Worm (Caenorhabditis elegans) whole organism, L4 larva: ENCODE data around the gene ddx-17.

Experiments used
- F26F4.8 ChIP-seq: fragments of 200-800 bp; sonication (Bioruptor generic); conservative IDR thresholded peaks from 2 replicates; pipeline ENCODE4 v1.3.6; 2022; ENCODE audit warnings: missing genetic modification characterization, missing compliant biosample characterization
- F37D6.2 ChIP-seq: sonication (generic microtip); optimal IDR thresholded peaks from 2 replicates; lab custom pipeline; 2016; ENCODE audit warnings: mild to moderate bottlenecking, missing genetic modification characterization, missing compliant biosample characterization
- F44E2.7 ChIP-seq: fragments of 200-800 bp; sonication (Bioruptor generic); IDR thresholded peaks from 2 replicates; pipeline ENCODE4 v2.1.2; 2022; ENCODE audit warnings: missing genetic modification characterization, missing compliant biosample characterization
- R02D3.7 ChIP-seq: fragments of 150-350 bp; sonication (generic microtip); optimal IDR thresholded peaks from 3 replicates; lab custom pipeline; 2014; ENCODE audit warnings: missing biosample characterization, missing genetic modification characterization
- T26A8.4 ChIP-seq: fragments of 200-800 bp; sonication (Bioruptor generic); IDR thresholded peaks from 2 replicates; pipeline ENCODE4 v1.3.6; 2022; ENCODE audit warnings: missing genetic modification characterization, missing compliant biosample characterization
- Y105C5A.15 ChIP-seq: fragments of 200-800 bp; sonication (Bioruptor generic); IDR thresholded peaks from 2 replicates; pipeline ENCODE4 v1.3.6; 2022; ENCODE audit warnings: missing genetic modification characterization, missing compliant biosample characterization
- Y5F2A.4 ChIP-seq: fragments of 200-800 bp; sonication (Bioruptor generic); optimal IDR thresholded peaks from 2 replicates; lab custom pipeline; 2018; ENCODE audit warnings: mild to moderate bottlenecking, missing genetic modification characterization, missing compliant biosample characterization
- Y75B8A.6 ChIP-seq: fragments of 200-800 bp; sonication (Bioruptor generic); IDR thresholded peaks from 2 replicates; pipeline ENCODE4 v1.3.6; 2022; ENCODE audit warnings: missing genetic modification reagents, missing genetic modification characterization, missing compliant biosample characterization
- aha-1 ChIP-seq: fragments of 150-350 bp; peaks from one replicate; lab custom pipeline; 2014; ENCODE audit warnings: missing biosample characterization, missing genetic modification characterization
- attf-4 ChIP-seq: sonication (generic microtip); optimal IDR thresholded peaks from 3 replicates; lab custom pipeline; 2017; ENCODE audit warnings: missing biosample characterization, missing genetic modification characterization
- ceh-20 ChIP-seq: fragments of 200-800 bp; sonication (Bioruptor generic); IDR thresholded peaks from 2 replicates; pipeline ENCODE4 v1.3.6; 2022; ENCODE audit warnings: missing genetic modification reagents, missing genetic modification characterization, missing compliant biosample characterization
- ceh-28 ChIP-seq: fragments of 150-350 bp; optimal IDR thresholded peaks from 2 replicates; lab custom pipeline; 2014; ENCODE audit warnings: missing biosample characterization, missing genetic modification reagents, missing genetic modification characterization
- ceh-32 ChIP-seq: sonication (generic microtip); optimal IDR thresholded peaks from 2 replicates; lab custom pipeline; 2016; ENCODE audit warnings: mild to moderate bottlenecking, missing genetic modification characterization, missing compliant biosample characterization; ENCODE audit not compliant: poor library complexity
- ctbp-1 ChIP-seq: fragments of 200-800 bp; sonication (Bioruptor generic); IDR thresholded peaks from 2 replicates; pipeline ENCODE4 v1.3.6; 2022; ENCODE audit warnings: missing genetic modification reagents, missing genetic modification characterization, missing compliant biosample characterization
- dpl-1 ChIP-seq: fragments of 150-350 bp; optimal IDR thresholded peaks from 2 replicates; lab custom pipeline; 2014; ENCODE audit warnings: missing biosample characterization, missing genetic modification reagents, missing genetic modification characterization
- duxl-1 ChIP-seq: sonication (generic microtip); optimal IDR thresholded peaks from 2 replicates; lab custom pipeline; 2016; ENCODE audit warnings: mild to moderate bottlenecking, missing genetic modification characterization, moderate library complexity, missing compliant biosample characterization; ENCODE audit not compliant: poor library complexity
- dve-1 ChIP-seq: sonication (generic microtip); optimal IDR thresholded peaks from 2 replicates; lab custom pipeline; 2017; ENCODE audit warnings: antibody characterized with exemption, mild to moderate bottlenecking, missing genetic modification characterization, missing compliant biosample characterization; ENCODE audit not compliant: insufficient read depth
- gei-8 ChIP-seq: fragments of 200-800 bp; sonication (Bioruptor generic); optimal IDR thresholded peaks from 2 replicates; lab custom pipeline; 2018; ENCODE audit warnings: mild to moderate bottlenecking, missing genetic modification characterization, missing compliant biosample characterization
- hlh-11 ChIP-seq: fragments of 200-800 bp; sonication (Bioruptor generic); optimal IDR thresholded peaks from 2 replicates; lab custom pipeline; 2018; ENCODE audit warnings: mild to moderate bottlenecking, missing genetic modification characterization, missing compliant biosample characterization
- hlh-30 ChIP-seq: sonication (generic microtip); optimal IDR thresholded peaks from 2 replicates; lab custom pipeline; 2017; ENCODE audit warnings: antibody characterized with exemption, mild to moderate bottlenecking, missing genetic modification characterization, missing compliant biosample characterization; ENCODE audit not compliant: insufficient read depth
- lim-7 ChIP-seq: fragments of 200-800 bp; sonication (Bioruptor generic); IDR thresholded peaks from 2 replicates; pipeline ENCODE4 v1.3.6; 2022; ENCODE audit warnings: missing genetic modification characterization, missing compliant biosample characterization
- lin-13 ChIP-seq: fragments of 150-350 bp; optimal IDR thresholded peaks from 2 replicates; lab custom pipeline; 2014; ENCODE audit warnings: missing biosample characterization, missing genetic modification reagents, missing genetic modification characterization
- lin-15B ChIP-seq: fragments of 150-350 bp; sonication (generic microtip); optimal IDR thresholded peaks from 3 replicates; lab custom pipeline; 2014; ENCODE audit warnings: missing biosample characterization, missing genetic modification characterization
- lsy-2 ChIP-seq, 2 experiments: fragments of 150-350 bp in 1 of 2; sonication (generic microtip) in 1 of 2; optimal IDR thresholded peaks; 2 replicates each; lab custom pipeline; 2014 to 2017; ENCODE audit warnings: missing biosample characterization in 2 of 2, missing genetic modification characterization in 2 of 2
- mes-2 ChIP-seq: sonication (generic microtip); optimal IDR thresholded peaks from 2 replicates; lab custom pipeline; 2016; ENCODE audit warnings: missing genotype, mild to moderate bottlenecking, missing genetic modification characterization, missing compliant biosample characterization; ENCODE audit not compliant: poor library complexity, severe bottlenecking
- mxl-3 ChIP-seq: fragments of 200-800 bp; sonication (Bioruptor generic); optimal IDR thresholded peaks from 2 replicates; lab custom pipeline; 2018; ENCODE audit warnings: mild to moderate bottlenecking, missing genetic modification characterization, missing compliant biosample characterization
- nhr-237 ChIP-seq: sonication (generic microtip); optimal IDR thresholded peaks from 2 replicates; lab custom pipeline; 2017; ENCODE audit warnings: missing biosample characterization, missing genetic modification characterization
- nhr-28 ChIP-seq: fragments of 150-350 bp; optimal IDR thresholded peaks from 2 replicates; lab custom pipeline; 2014; ENCODE audit warnings: missing biosample characterization, missing genetic modification characterization
- nhr-6 ChIP-seq: fragments of 150-350 bp; optimal IDR thresholded peaks from 2 replicates; lab custom pipeline; 2014; ENCODE audit warnings: missing biosample characterization, missing genetic modification characterization
- nhr-76 ChIP-seq: fragments of 150-350 bp; optimal IDR thresholded peaks from 2 replicates; lab custom pipeline; 2014; ENCODE audit warnings: missing biosample characterization, missing genetic modification characterization
- pqm-1 ChIP-seq: sonication (generic microtip); optimal IDR thresholded peaks from 2 replicates; lab custom pipeline; 2017; ENCODE audit warnings: missing biosample characterization, missing genetic modification characterization
- rbr-2 ChIP-seq: sonication (generic microtip); optimal IDR thresholded peaks from 2 replicates; lab custom pipeline; 2016; ENCODE audit warnings: missing genotype, missing genetic modification characterization, missing compliant biosample characterization
- skn-1 ChIP-seq: fragments of 150-350 bp; optimal IDR thresholded peaks from 2 replicates; lab custom pipeline; 2014; ENCODE audit warnings: missing biosample characterization, missing genetic modification characterization
- snpc-1.2 ChIP-seq: fragments of 200-800 bp; sonication (Bioruptor generic); IDR thresholded peaks from 2 replicates; pipeline ENCODE4 v1.3.6; 2022; ENCODE audit warnings: missing genetic modification reagents, missing genetic modification characterization, missing compliant biosample characterization
- unc-130 ChIP-seq: sonication (generic microtip); optimal IDR thresholded peaks from 2 replicates; lab custom pipeline; 2016; ENCODE audit warnings: missing genetic modification reagents, missing genetic modification characterization, missing compliant biosample characterization
- unc-62 ChIP-seq, 3 experiments: fragments of 150-350 bp in 1 of 3; sonication (generic microtip); optimal IDR thresholded peaks in 2 of 3; peaks in 1 of 3; 1 replicate in 1 of 3; 2 replicates in 2 of 3; lab custom pipeline; 2014 to 2017; ENCODE audit warnings: missing biosample characterization in 3 of 3, missing genetic modification characterization in 3 of 3, missing genetic modification reagents in 3 of 3, missing genotype in 1 of 3
- zfp-2 ChIP-seq: sonication (generic microtip); optimal IDR thresholded peaks from 2 replicates; lab custom pipeline; 2016; ENCODE audit warnings: mild to moderate bottlenecking, missing genetic modification characterization, missing compliant biosample characterization

Gene ddx-17

DNA sequence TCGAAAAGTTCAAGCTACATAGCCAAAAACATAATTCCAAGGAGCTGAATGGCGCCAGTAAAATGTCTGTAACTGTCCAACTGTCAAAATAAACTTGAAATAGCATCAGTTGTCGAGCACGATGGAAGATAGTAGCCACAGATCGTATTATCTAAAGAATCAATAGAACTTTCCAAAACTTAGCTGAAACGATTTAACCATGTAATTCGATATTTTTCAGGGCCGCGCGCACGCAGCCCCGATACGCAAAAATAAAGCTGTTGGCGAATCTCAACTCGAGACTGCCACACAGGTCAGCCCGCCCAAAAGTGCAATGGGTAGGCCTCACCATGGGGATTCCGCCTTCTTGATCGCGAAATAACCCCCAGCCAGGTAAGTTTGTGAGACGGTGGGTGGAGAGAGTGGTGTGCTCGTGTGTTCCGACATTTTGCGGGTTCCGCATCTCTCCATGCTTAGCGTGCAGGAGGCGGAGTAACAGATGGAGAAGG, 16.4 kb upstream of the ddx-17 start (continued):
- 0 out of 2 replicates have a peak, but pooled peaks have one; percentile 34 for TF ChIP-seq ceh-20
- TF ChIP-seq nhr-76 (tag; lab: Kevin White, UChicago): no peak
- no peak for TF ChIP-seq F37D6.2
- TF ChIP-seq mes-2 (tag; lab: Kevin White, UChicago): peak; percentile 59
- peak; percentile 94 for TF ChIP-seq T26A8.4 (GFP tag; lab: Robert Waterston, UW)
- no peak for TF ChIP-seq ceh-32 (tag; lab: Kevin White, UChicago)
- TF ChIP-seq unc-62 (GFP tag; optimal IDR thresholded peaks at IDR 0.05 in 1 of 2; lab: Kevin White, UChicago): no peak
- TF ChIP-seq unc-62 (tag; optimal IDR thresholded peaks at IDR 0.05; lab: Kevin White, UChicago): no peak
- no peak for TF ChIP-seq dpl-1
- TF ChIP-seq skn-1 (tag; lab: Kevin White, UChicago): no peak
- TF ChIP-seq Y105C5A.15 (GFP tag; lab: Robert Waterston, UW): no peak
- TF ChIP-seq lin-15B (tag; lab: Kevin White, UChicago): no peak
- no peak for TF ChIP-seq ctbp-1 (GFP tag; lab: Robert Waterston, UW)
- 0 out of 2 replicates have a peak, but pooled peaks have one; percentile 33 for TF ChIP-seq F44E2.7
- no peak for TF ChIP-seq Y75B8A.6 (GFP tag; lab: Robert Waterston, UW)
- TF ChIP-seq ceh-28: no peak

DNA sequence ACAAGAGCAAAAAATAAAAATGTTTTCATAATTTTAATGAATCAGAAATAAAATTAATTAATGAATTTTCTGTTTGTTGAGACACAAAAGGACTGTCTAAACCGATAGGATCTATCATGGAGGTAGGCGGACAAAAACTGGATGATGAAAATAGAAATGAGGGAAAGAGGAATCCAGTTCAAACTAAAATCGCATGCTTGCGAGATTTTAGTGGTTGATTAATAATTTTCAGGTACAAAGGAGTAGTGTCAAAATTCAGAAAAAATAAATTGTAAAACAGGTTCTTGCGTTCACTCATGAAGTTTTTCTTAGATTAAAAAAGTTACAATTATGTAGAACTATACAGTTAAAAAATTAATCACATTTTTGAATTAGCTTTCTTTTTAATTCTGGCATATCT, 15.5 kb upstream of the ddx-17 start, which contains the start of gene T08G5.3:
Gene T08G5.3, minus strand, starts transcription at position 101 of the 400 bp plus-strand sequence.
- TF ChIP-seq ceh-32 (tag; lab: Kevin White, UChicago) (no peak), lin-13 (GFP tag; lab: Kevin White, UChicago) (no peak), dve-1 (tag; lab: Kevin White, UChicago) (no peak), rbr-2 (tag; lab: Kevin White, UChicago) (no peak), unc-62 (GFP tag; optimal IDR thresholded peaks at IDR 0.05 in 1 of 2; lab: Kevin White, UChicago) (no peak), unc-62 (tag; optimal IDR thresholded peaks at IDR 0.05; lab: Kevin White, UChicago) (no peak), mxl-3 (no peak), unc-130 (GFP tag; lab: Kevin White, UChicago) (no peak), zfp-2 (tag; lab: Kevin White, UChicago) (no peak), gei-8 (GFP tag; lab: Kevin White, UChicago) (no peak), aha-1 (no peak), nhr-6 (tag; lab: Kevin White, UChicago) (no peak), duxl-1 (tag; lab: Kevin White, UChicago) (no peak), Y5F2A.4 (GFP tag; lab: Kevin White, UChicago) (no peak), snpc-1.2 (GFP tag; lab: Robert Waterston, UW) (no peak), nhr-237 (tag; lab: Kevin White, UChicago) (no peak)

DNA sequence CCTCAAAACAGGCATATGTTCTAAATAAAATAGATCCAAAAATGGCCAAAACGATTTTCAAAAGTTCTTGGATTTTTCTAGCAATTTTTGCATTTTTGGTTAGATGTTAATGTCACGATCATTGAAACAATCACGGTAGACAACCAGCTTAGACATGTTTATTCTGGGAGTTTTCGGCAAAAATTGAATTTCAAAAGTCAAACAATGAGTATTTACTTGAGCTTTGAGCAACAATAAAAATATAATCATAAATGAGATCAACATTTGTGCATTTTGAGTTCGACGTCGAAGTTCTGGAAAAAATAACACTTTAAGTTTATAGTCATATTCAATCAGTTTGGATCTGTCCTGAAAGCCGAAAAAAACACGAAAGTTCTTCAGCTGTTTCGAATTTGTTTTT, 14.3 kb upstream of the ddx-17 start, which contains the start of gene T08G5.2:
Gene T08G5.2, minus strand, starts transcription at position 101 of the 400 bp plus-strand sequence.
- TF ChIP-seq hlh-30 (tag; lab: Kevin White, UChicago) (no peak), dpl-1 (no peak)

DNA sequence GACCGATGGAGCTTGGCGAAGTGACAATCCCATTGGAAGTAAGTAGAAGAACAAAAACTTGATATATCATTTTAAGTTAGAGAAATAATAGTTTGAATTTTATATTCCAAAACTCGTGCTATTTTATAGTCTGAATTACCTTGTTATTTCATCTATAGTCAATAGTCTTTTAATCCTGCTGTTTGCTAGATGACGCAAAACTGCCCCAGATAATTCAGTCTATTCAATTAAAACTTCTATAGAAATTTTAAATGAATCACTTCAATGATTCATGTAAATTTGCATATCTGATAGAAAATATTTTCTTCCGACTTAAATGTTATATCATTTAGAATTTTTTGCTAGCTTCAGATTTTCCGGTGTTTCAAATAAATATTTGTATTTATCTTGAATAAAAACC, 11.2 kb upstream of the ddx-17 start, which contains the start of gene T08G5.15:
Gene T08G5.15, minus strand, starts transcription at position 101 of the 400 bp plus-strand sequence.
- TF ChIP-seq lsy-2 (tag; optimal IDR thresholded peaks at IDR 0.05; lab: Kevin White, UChicago) (no peak), zfp-2 (tag; lab: Kevin White, UChicago) (no peak), aha-1 (peak; percentile 7)

DNA sequence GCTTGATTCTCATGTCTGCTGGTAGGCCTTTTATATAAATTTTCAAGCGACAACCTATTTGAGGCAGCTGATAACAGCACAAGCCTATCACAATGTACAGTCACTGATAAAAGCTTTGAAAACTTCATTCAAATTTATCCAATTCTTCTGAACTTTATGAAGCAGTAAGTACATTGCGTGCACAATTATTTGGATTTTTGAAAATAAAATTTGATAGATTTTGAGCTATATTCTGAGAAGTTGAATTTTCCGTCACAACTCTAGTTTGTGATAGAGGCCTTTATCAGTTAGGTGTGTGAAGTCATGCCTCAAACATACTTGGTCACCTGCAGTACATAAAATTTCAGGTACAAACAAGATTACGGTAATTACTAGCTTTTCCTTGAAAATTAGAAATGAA, 6.8 kb upstream of the ddx-17 start, which contains the start of the genes mtl-2 and T08G5.1:
Gene mtl-2, minus strand, starts transcription at position 34 of the 400 bp plus-strand sequence.
Gene T08G5.1, plus strand, starts transcription at position 127 of the 400 bp plus-strand sequence.
- no peak for TF ChIP-seq attf-4 (tag; lab: Kevin White, UChicago)
- peak; percentile 60 for TF ChIP-seq pqm-1 (tag; lab: Kevin White, UChicago)
- TF ChIP-seq F26F4.8 (GFP tag; lab: Robert Waterston, UW): no peak
- peak; percentile 44 for TF ChIP-seq hlh-11
- no peak for TF ChIP-seq lim-7
- no peak for TF ChIP-seq R02D3.7 (tag; lab: Kevin White, UChicago)
- no peak for TF ChIP-seq lin-15B (tag; lab: Kevin White, UChicago)
- TF ChIP-seq nhr-28: peak; percentile 69
